Fruit fly (Drosophila melanogaster) whole organism, embryonic: ENCODE measurements around the gene Jhbp13.

ENCODE experiments used
- Abd-B ChIP-seq: fragments of 200-800 bp; sonication (Bioruptor generic); optimal IDR thresholded peaks from 2 replicates; lab custom pipeline; 2018; ENCODE audit warnings: missing biosample characterization, mild to moderate bottlenecking, missing genetic modification characterization, moderate library complexity
- Bdp1 ChIP-seq: fragments of 200-800 bp; sonication (Bioruptor generic); optimal IDR thresholded peaks from 3 replicates; lab custom pipeline; 2016; ENCODE audit warnings: missing biosample characterization, missing genetic modification characterization
- Blimp-1 ChIP-seq: fragments of 200-800 bp; sonication (Bioruptor generic); optimal IDR thresholded peaks from 3 replicates; lab custom pipeline; 2018; ENCODE audit warnings: missing biosample characterization, missing genetic modification characterization, mild to moderate bottlenecking, moderate library complexity, missing genetic modification reagents
- BtbVII ChIP-seq: fragments of 200-800 bp; sonication (Bioruptor generic); optimal IDR thresholded peaks from 3 replicates; lab custom pipeline; 2017; ENCODE audit warnings: missing biosample characterization, mild to moderate bottlenecking, missing genetic modification characterization
- Bteb2 ChIP-seq: fragments of 200-800 bp; sonication (Bioruptor generic); optimal IDR thresholded peaks from 2 replicates; lab custom pipeline; 2016; ENCODE audit warnings: missing biosample characterization, missing genetic modification characterization
- CG10209 ChIP-seq: fragments of 200-800 bp; sonication (Bioruptor generic); optimal IDR thresholded peaks from 3 replicates; lab custom pipeline; 2017; ENCODE audit warnings: missing biosample characterization, mild to moderate bottlenecking, missing genetic modification characterization, missing genetic modification reagents
- CG1233 ChIP-seq: fragments of 200-800 bp; sonication (Bioruptor generic); optimal IDR thresholded peaks from 4 replicates; lab custom pipeline; 2018; ENCODE audit warnings: missing biosample characterization, mild to moderate bottlenecking, missing genetic modification characterization
- CG15479 ChIP-seq: fragments of 200-800 bp; sonication (Bioruptor generic); optimal IDR thresholded peaks from 3 replicates; lab custom pipeline; 2019; ENCODE audit warnings: missing biosample characterization, mild to moderate bottlenecking, missing genetic modification characterization, moderate library complexity
- CG2712 ChIP-seq: fragments of 200-800 bp; optimal IDR thresholded peaks from 3 replicates; lab custom pipeline; 2019; ENCODE audit warnings: missing biosample characterization, mild to moderate bottlenecking, missing genetic modification characterization, moderate library complexity
- CG3281 ChIP-seq: fragments of 200-800 bp; sonication (Bioruptor generic); optimal IDR thresholded peaks from 3 replicates; lab custom pipeline; 2017; ENCODE audit warnings: missing biosample characterization, mild to moderate bottlenecking, missing genetic modification characterization
- CG33557 ChIP-seq: fragments of 200-800 bp; sonication (Bioruptor generic); optimal IDR thresholded peaks from 2 replicates; lab custom pipeline; 2019; ENCODE audit warnings: missing biosample characterization, mild to moderate bottlenecking, missing genetic modification characterization, moderate library complexity
- CG9215 ChIP-seq: fragments of 200-800 bp; sonication (Bioruptor generic); IDR thresholded peaks from 2 replicates; pipeline ENCODE4 v1.3.6; 2022; ENCODE audit warnings: missing biosample characterization, missing genetic modification characterization
- D ChIP-seq, 2 experiments: fragments of 200-800 bp in 1 of 2; fragments of >200 bp in 1 of 2; sonication (Bioruptor generic) in 1 of 2; optimal IDR thresholded peaks; 2 replicates in 1 of 2; 3 replicates in 1 of 2; lab custom pipeline; 2017; ENCODE audit warnings: mild to moderate bottlenecking in 1 of 2, missing biosample characterization in 1 of 2, missing genetic modification characterization in 1 of 2, missing genetic modification reagents in 1 of 2
- GATAe ChIP-seq: fragments of 200-800 bp; sonication (Bioruptor generic); conservative IDR thresholded peaks from 2 replicates; pipeline ENCODE4 v1.3.6; 2022; ENCODE audit warnings: missing biosample characterization, missing genetic modification characterization
- H2.0 ChIP-seq: fragments of 200-800 bp; sonication (Bioruptor generic); IDR thresholded peaks from 2 replicates; pipeline ENCODE4 v1.3.6; 2022; ENCODE audit warnings: missing biosample characterization, missing genetic modification characterization
- Hsf ChIP-seq: fragments of 200-800 bp; sonication (Bioruptor generic); optimal IDR thresholded peaks from 3 replicates; lab custom pipeline; 2016; ENCODE audit warnings: missing biosample characterization, missing genetic modification characterization
- Kr ChIP-seq: fragments of 200-800 bp; sonication (Bioruptor generic); optimal IDR thresholded peaks from 2 replicates; lab custom pipeline; 2017; ENCODE audit warnings: missing biosample characterization, mild to moderate bottlenecking, missing genetic modification characterization
- NC2α ChIP-seq: fragments of 200-800 bp; sonication (Bioruptor generic); optimal IDR thresholded peaks from 2 replicates; lab custom pipeline; 2016; ENCODE audit warnings: missing biosample characterization, missing genetic modification characterization
- NfI ChIP-seq: fragments of 200-800 bp; sonication (Bioruptor generic); optimal IDR thresholded peaks from 3 replicates; lab custom pipeline; 2018; ENCODE audit warnings: missing biosample characterization, mild to moderate bottlenecking, missing genetic modification characterization, moderate library complexity
- Sox102F ChIP-seq: fragments of 200-800 bp; sonication (Bioruptor generic); optimal IDR thresholded peaks from 2 replicates; lab custom pipeline; 2018; ENCODE audit warnings: missing biosample characterization, mild to moderate bottlenecking, missing genetic modification characterization, moderate library complexity
- Vsx1 ChIP-seq: fragments of 200-800 bp; sonication (Bioruptor generic); optimal IDR thresholded peaks from 2 replicates; lab custom pipeline; 2017; ENCODE audit warnings: missing biosample characterization, mild to moderate bottlenecking, missing genetic modification characterization, missing genetic modification reagents
- ab ChIP-seq: fragments of 200-800 bp; sonication (Bioruptor generic); optimal IDR thresholded peaks from 2 replicates; lab custom pipeline; 2016; ENCODE audit warnings: missing biosample characterization, missing genetic modification characterization
- cad ChIP-seq: fragments of >200 bp; optimal IDR thresholded peaks from 2 replicates; lab custom pipeline; 2017; ENCODE audit warnings: missing biosample characterization, missing genetic modification characterization
- chinmo ChIP-seq: fragments of 200-800 bp; sonication (Bioruptor generic); IDR thresholded peaks from 4 replicates; pipeline ENCODE4 v1.3.6; 2022; ENCODE audit warnings: missing biosample characterization, missing genetic modification characterization; ENCODE audit not compliant: partially characterized antibody
- crc ChIP-seq: fragments of 200-800 bp; sonication (Bioruptor generic); optimal IDR thresholded peaks from 2 replicates; lab custom pipeline; 2016; ENCODE audit warnings: missing biosample characterization, missing genetic modification characterization
- da ChIP-seq: fragments of 200-800 bp; sonication (Bioruptor generic); optimal IDR thresholded peaks from 2 replicates; lab custom pipeline; 2016; ENCODE audit warnings: missing biosample characterization, missing genetic modification characterization
- dan ChIP-seq: fragments of 200-800 bp; sonication (Bioruptor generic); IDR thresholded peaks from 2 replicates; pipeline ENCODE4 v1.3.6; 2022; ENCODE audit warnings: missing biosample characterization, missing genetic modification characterization
- dpn ChIP-seq, 2 experiments: fragments of 200-800 bp; sonication (Bioruptor generic); optimal IDR thresholded peaks; 3 replicates each; lab custom pipeline; 2016; ENCODE audit warnings: missing biosample characterization in 2 of 2, missing genetic modification characterization in 2 of 2
- esg ChIP-seq: fragments of 200-800 bp; sonication (Bioruptor generic); conservative IDR thresholded peaks from 2 replicates; pipeline ENCODE4 v1.3.6; 2022; ENCODE audit warnings: missing biosample characterization, missing genetic modification characterization
- fd64A ChIP-seq: fragments of 200-800 bp; sonication (Bioruptor generic); optimal IDR thresholded peaks from 3 replicates; lab custom pipeline; 2018; ENCODE audit warnings: missing biosample characterization, mild to moderate bottlenecking, missing genetic modification characterization
- gt ChIP-seq: fragments of 200-800 bp; sonication (Bioruptor generic); IDR thresholded peaks from 2 replicates; pipeline ENCODE4 v1.3.6; 2022; ENCODE audit warnings: missing biosample characterization, missing genetic modification characterization
- ken ChIP-seq: fragments of 200-800 bp; sonication (Bioruptor generic); IDR thresholded peaks from 3 replicates; pipeline ENCODE4 v1.3.6; 2022; ENCODE audit warnings: missing biosample characterization, missing genetic modification characterization
- nom ChIP-seq: fragments of 200-800 bp; sonication (Bioruptor generic); optimal IDR thresholded peaks from 2 replicates; lab custom pipeline; 2017; ENCODE audit warnings: missing biosample characterization, missing genetic modification characterization, mild to moderate bottlenecking, moderate library complexity, missing genetic modification reagents
- org-1 ChIP-seq: fragments of 200-800 bp; sonication (Bioruptor generic); optimal IDR thresholded peaks from 2 replicates; lab custom pipeline; 2017; ENCODE audit warnings: missing biosample characterization, missing genetic modification characterization
- so ChIP-seq: fragments of 200-800 bp; sonication (Bioruptor generic); IDR thresholded peaks from 3 replicates; pipeline ENCODE4 v1.3.6; 2022; ENCODE audit warnings: missing biosample characterization, missing genetic modification characterization
- tll ChIP-seq, 2 experiments: fragments of 200-800 bp in 1 of 2; fragments of >200 bp in 1 of 2; sonication (Bioruptor generic) in 1 of 2; optimal IDR thresholded peaks; 2 replicates each; lab custom pipeline; 2017 to 2019; ENCODE audit warnings: missing biosample characterization in 2 of 2, missing genetic modification characterization in 2 of 2, mild to moderate bottlenecking in 1 of 2, moderate library complexity in 1 of 2
- toy ChIP-seq: fragments of 200-800 bp; sonication (Bioruptor generic); IDR thresholded peaks from 2 replicates; pipeline ENCODE4 v1.3.6; 2022; ENCODE audit warnings: missing biosample characterization, missing genetic modification characterization
- ttk ChIP-seq: fragments of 200-800 bp; sonication (Bioruptor generic); IDR thresholded peaks from 2 replicates; pipeline ENCODE4 v2.1.2; 2022; ENCODE audit warnings: missing biosample characterization, missing genetic modification characterization
- twi ChIP-seq: fragments of 200-800 bp; optimal IDR thresholded peaks from 2 replicates; lab custom pipeline; 2019; ENCODE audit warnings: missing biosample characterization, mild to moderate bottlenecking, missing genetic modification characterization, moderate library complexity
- tx ChIP-seq: fragments of 200-800 bp; sonication (Bioruptor generic); optimal IDR thresholded peaks from 2 replicates; lab custom pipeline; 2016; ENCODE audit warnings: missing biosample characterization, missing genetic modification characterization
- zen ChIP-seq: fragments of 200-800 bp; sonication (Bioruptor generic); optimal IDR thresholded peaks from 3 replicates; lab custom pipeline; 2018; ENCODE audit warnings: missing biosample characterization, mild to moderate bottlenecking, missing genetic modification characterization, moderate library complexity

The Jhbp13 gene

dm6 chr2L:13227242-13227641 lies 12.5 kb upstream of the Jhbp13 start, which contains the start of gene CG16813 (continued):
- TF ChIP-seq ab (no peak), Vsx1 (GFP tag; lab: Kevin White, UChicago) (no peak), H2.0 (GFP tag; lab: Robert Waterston, UW) (no peak), ttk (GFP tag; lab: Robert Waterston, UW) (no peak), CG10209 (GFP tag; lab: Kevin White, UChicago) (no peak), CG2712 (tag; lab: Kevin White, UChicago) (no peak), so (GFP tag; lab: Robert Waterston, UW) (no peak), Bteb2 (no peak), CG33557 (GFP tag; lab: Kevin White, UChicago) (no peak), da (GFP tag; lab: Kevin White, UChicago) (no peak), NfI (no peak), Abd-B (GFP tag; lab: Kevin White, UChicago) (no peak), tx (GFP tag; lab: Kevin White, UChicago) (no peak), Bdp1 (GFP tag; lab: Kevin White, UChicago) (no peak), dpn (GFP tag; optimal IDR thresholded peaks at IDR 0.05; lab: Kevin White, UChicago) (no peak), NC2α (no peak), chinmo (GFP tag; lab: Robert Waterston, UW) (no peak), Sox102F (no peak), cad (GFP tag; lab: Kevin White, UChicago) (peak; percentile 90), CG3281 (GFP tag; lab: Kevin White, UChicago) (no peak), nom (GFP tag; lab: Kevin White, UChicago) (no peak), esg (GFP tag; lab: Robert Waterston, UW) (no peak), CG1233 (GFP tag; lab: Kevin White, UChicago) (no peak), GATAe (GFP tag; lab: Robert Waterston, UW) (no peak), dan (GFP tag; lab: Robert Waterston, UW) (no peak), tll (GFP tag; optimal IDR thresholded peaks at IDR 0.05; lab: Kevin White, UChicago) (peak in 1 of 2 experiments; percentile 97), D (optimal IDR thresholded peaks at IDR 0.05; lab: Kevin White, UChicago) (peak; percentile 96), D (GFP tag; optimal IDR thresholded peaks at IDR 0.05; lab: Kevin White, UChicago) (no peak), ken (GFP tag; lab: Robert Waterston, UW) (no peak), CG15479 (peak; percentile 92), org-1 (GFP tag; lab: Kevin White, UChicago) (no peak), fd64A (no peak), BtbVII (no peak), Blimp-1 (GFP tag; lab: Kevin White, UChicago) (no peak), toy (GFP tag; lab: Robert Waterston, UW) (no peak), Hsf (GFP tag; lab: Kevin White, UChicago) (no peak)

- no peak for TF ChIP-seq CG9215 (GFP tag; lab: Robert Waterston, UW)
- peak; percentile 100 for TF ChIP-seq CG15479
- no peak for TF ChIP-seq crc (GFP tag; lab: Kevin White, UChicago)
- peak; percentile 95 for TF ChIP-seq zen (tag; lab: Kevin White, UChicago)
- TF ChIP-seq twi (tag; lab: Kevin White, UChicago), result peak; percentile 59
- TF ChIP-seq tll (GFP tag; optimal IDR thresholded peaks at IDR 0.05; lab: Kevin White, UChicago), result peak in 1 of 2 experiments; percentile 87
- peak; percentile 91 for TF ChIP-seq cad (GFP tag; lab: Kevin White, UChicago)
- TF ChIP-seq Kr (GFP tag; lab: Kevin White, UChicago), result peak; percentile 77
- peak; percentile 21; the same call in 1 of the 2 replicates for TF ChIP-seq gt
These were observed 10.4 kb upstream of the Jhbp13 start, which contains the start of gene CG16815 for dm6 chr2L:13229388-13229882. Gene CG16815, plus strand, starts transcription at chr2L:13229832.
